Fruit fly (Drosophila melanogaster): ENCODE measurements around the gene Rrp1.

dm6 chr2L:2999113-2999512 is 26.8 kb upstream of the Rrp1 start, which contains the start of gene Ccdc85:
- TF ChIP-seq CG8478 (optimal IDR thresholded peaks at IDR 0.05) (no peak), CTCF (optimal IDR thresholded peaks at IDR 0.05) (peak; percentile 23 to 51)
